Fruit fly (Drosophila melanogaster) whole organism, embryonic: Measurements from ENCODE around the gene CG15368.

Source experiments
- Aef1 ChIP-seq: fragments of 200-800 bp; sonication (Bioruptor generic); IDR thresholded peaks from 3 replicates; pipeline ENCODE4 v1.3.6; 2022; ENCODE audit warnings: missing biosample characterization, missing genetic modification characterization
- Antp ChIP-seq: fragments of 200-800 bp; sonication (Bioruptor generic); optimal IDR thresholded peaks from 3 replicates; lab custom pipeline; 2016; ENCODE audit warnings: missing biosample characterization, missing genetic modification characterization
- Awh ChIP-seq: fragments of 200-800 bp; sonication (Bioruptor generic); IDR thresholded peaks from 2 replicates; pipeline ENCODE4, ENCODE4 v1.3.6; 2022; ENCODE audit warnings: missing biosample characterization, missing genetic modification characterization
- CG10267 ChIP-seq: fragments of 200-800 bp; sonication (Bioruptor generic); optimal IDR thresholded peaks from 2 replicates; lab custom pipeline; 2018; ENCODE audit warnings: missing biosample characterization, mild to moderate bottlenecking, missing genetic modification characterization, moderate library complexity
- CG11093 ChIP-seq: fragments of 200-800 bp; sonication (Bioruptor generic); IDR thresholded peaks from 3 replicates; pipeline ENCODE4 v1.3.6; 2022; ENCODE audit warnings: missing biosample characterization, missing genetic modification characterization
- CG11247 ChIP-seq: fragments of 200-800 bp; sonication (Bioruptor generic); IDR thresholded peaks from 2 replicates; pipeline ENCODE4 v1.3.6; 2022; ENCODE audit warnings: missing biosample characterization, missing genetic modification characterization
- CG12219 ChIP-seq: fragments of 200-800 bp; sonication (Bioruptor generic); optimal IDR thresholded peaks from 3 replicates; lab custom pipeline; 2018; ENCODE audit warnings: missing biosample characterization, mild to moderate bottlenecking, missing genetic modification characterization
- CG1603 ChIP-seq: fragments of 200-800 bp; sonication (Bioruptor generic); optimal IDR thresholded peaks from 2 replicates; lab custom pipeline; 2019; ENCODE audit warnings: missing biosample characterization, mild to moderate bottlenecking, missing genetic modification characterization, moderate library complexity
- CG17912 ChIP-seq: fragments of 200-800 bp; sonication (Bioruptor generic); optimal IDR thresholded peaks from 2 replicates; lab custom pipeline; 2018; ENCODE audit warnings: missing biosample characterization, mild to moderate bottlenecking, missing genetic modification characterization
- CG1832 ChIP-seq: fragments of 200-800 bp; sonication (Bioruptor generic); optimal IDR thresholded peaks from 2 replicates; lab custom pipeline; 2017; ENCODE audit warnings: missing biosample characterization, mild to moderate bottlenecking, missing genetic modification characterization, inconsistent platforms
- CG2678 ChIP-seq: fragments of 200-800 bp; sonication (Bioruptor generic); optimal IDR thresholded peaks from 3 replicates; lab custom pipeline; 2019; ENCODE audit warnings: missing biosample characterization, mild to moderate bottlenecking, missing genetic modification characterization, moderate library complexity
- CG30020 ChIP-seq: fragments of 200-800 bp; optimal IDR thresholded peaks from 2 replicates; lab custom pipeline; 2019; ENCODE audit warnings: missing biosample characterization, mild to moderate bottlenecking, missing genetic modification characterization, moderate library complexity
- CG31224 ChIP-seq: fragments of 200-800 bp; sonication (Bioruptor generic); IDR thresholded peaks from 2 replicates; pipeline ENCODE4 v1.3.6; 2022; ENCODE audit warnings: missing biosample characterization, missing genetic modification characterization
- CG31388 ChIP-seq: fragments of 200-800 bp; sonication (Bioruptor generic); optimal IDR thresholded peaks from 2 replicates; lab custom pipeline; 2016; ENCODE audit warnings: missing biosample characterization, missing genetic modification characterization
- CG31441 ChIP-seq: fragments of 200-800 bp; sonication (Bioruptor generic); IDR thresholded peaks from 2 replicates; pipeline ENCODE4 v1.3.6; 2022; ENCODE audit warnings: missing biosample characterization, missing genetic modification characterization
- CG3995 ChIP-seq: fragments of 200-800 bp; sonication (Bioruptor generic); optimal IDR thresholded peaks from 3 replicates; lab custom pipeline; 2016; ENCODE audit warnings: missing biosample characterization, missing genetic modification characterization
- CG4617 ChIP-seq: fragments of 200-800 bp; sonication (Bioruptor generic); optimal IDR thresholded peaks from 3 replicates; lab custom pipeline; 2016; ENCODE audit warnings: missing biosample characterization, missing genetic modification characterization, borderline replicate concordance
- CG6854 ChIP-seq: fragments of 200-800 bp; sonication (Bioruptor generic); optimal IDR thresholded peaks from 3 replicates; lab custom pipeline; 2017; ENCODE audit warnings: missing biosample characterization, mild to moderate bottlenecking, missing genetic modification characterization
- CG7357 ChIP-seq: fragments of 200-800 bp; sonication (Bioruptor generic); IDR thresholded peaks from 3 replicates; pipeline ENCODE4 v1.3.6; 2022; ENCODE audit warnings: missing biosample characterization, missing genetic modification characterization
- CG8359 ChIP-seq: fragments of 200-800 bp; sonication (Bioruptor generic); optimal IDR thresholded peaks from 2 replicates; lab custom pipeline; 2017; ENCODE audit warnings: missing biosample characterization, mild to moderate bottlenecking, missing genetic modification characterization, borderline replicate concordance
- Dad ChIP-seq: fragments of 200-800 bp; sonication (Bioruptor generic); optimal IDR thresholded peaks from 3 replicates; lab custom pipeline; 2016; ENCODE audit warnings: missing biosample characterization, missing genetic modification characterization
- E2f2 ChIP-seq: fragments of 200-800 bp; sonication (Bioruptor generic); IDR thresholded peaks from 2 replicates; pipeline ENCODE4 v1.3.6; 2022; ENCODE audit warnings: missing biosample characterization, missing genetic modification characterization
- GATAe ChIP-seq: fragments of 200-800 bp; sonication (Bioruptor generic); conservative IDR thresholded peaks from 2 replicates; pipeline ENCODE4 v1.3.6; 2022; ENCODE audit warnings: missing biosample characterization, missing genetic modification characterization
- Gug ChIP-seq: fragments of 200-800 bp; sonication (Bioruptor generic); IDR thresholded peaks from 4 replicates; pipeline ENCODE4 v1.3.6; 2022; ENCODE audit warnings: missing biosample characterization, missing genetic modification characterization
- HmgD ChIP-seq: fragments of 200-800 bp; sonication (Bioruptor generic); optimal IDR thresholded peaks from 3 replicates; lab custom pipeline; 2016; ENCODE audit warnings: missing biosample characterization, missing genetic modification characterization
- HmgZ ChIP-seq: fragments of 200-800 bp; sonication (Bioruptor generic); optimal IDR thresholded peaks from 2 replicates; lab custom pipeline; 2018; ENCODE audit warnings: missing biosample characterization, mild to moderate bottlenecking, missing genetic modification characterization
- Hr39 ChIP-seq: fragments of >200 bp; optimal IDR thresholded peaks from 2 replicates; lab custom pipeline; 2017
- NC2β ChIP-seq: fragments of 200-800 bp; sonication (Bioruptor generic); optimal IDR thresholded peaks from 2 replicates; lab custom pipeline; 2016; ENCODE audit warnings: missing biosample characterization, missing genetic modification characterization
- Neu2 ChIP-seq: fragments of 200-800 bp; sonication (Bioruptor generic); optimal IDR thresholded peaks from 3 replicates; lab custom pipeline; 2016; ENCODE audit warnings: missing biosample characterization, missing genetic modification characterization, borderline replicate concordance
- Ptx1 ChIP-seq: fragments of 200-800 bp; sonication (Bioruptor generic); IDR thresholded peaks from 2 replicates; pipeline ENCODE4 v1.3.6; 2022; ENCODE audit warnings: missing biosample characterization, missing genetic modification characterization
- Sin3A ChIP-seq: fragments of >200 bp; optimal IDR thresholded peaks from 2 replicates; lab custom pipeline; 2018
- Spps ChIP-seq: fragments of 200-800 bp; sonication (Bioruptor generic); optimal IDR thresholded peaks from 2 replicates; lab custom pipeline; 2018; ENCODE audit warnings: missing biosample characterization, mild to moderate bottlenecking, missing genetic modification characterization
- TFAM ChIP-seq: fragments of 200-800 bp; sonication (Bioruptor generic); optimal IDR thresholded peaks from 2 replicates; lab custom pipeline; 2017; ENCODE audit warnings: missing biosample characterization, missing genetic modification characterization, inconsistent platforms
- Usf ChIP-seq: fragments of 200-800 bp; sonication (Bioruptor generic); optimal IDR thresholded peaks from 2 replicates; lab custom pipeline; 2017; ENCODE audit warnings: missing genotype, missing biosample characterization, missing genetic modification characterization
- YL-1 ChIP-seq: fragments of 200-800 bp; sonication (Bioruptor generic); optimal IDR thresholded peaks from 3 replicates; lab custom pipeline; 2017; ENCODE audit warnings: missing biosample characterization, mild to moderate bottlenecking, missing genetic modification characterization
- cas ChIP-seq: fragments of 200-800 bp; sonication (Bioruptor generic); IDR thresholded peaks from 2 replicates; pipeline ENCODE4 v1.3.6; 2022; ENCODE audit warnings: missing biosample characterization, missing genetic modification characterization
- crp ChIP-seq, 2 experiments: fragments of 200-800 bp; sonication (Bioruptor generic); optimal IDR thresholded peaks; 2 replicates in 1 of 2; 3 replicates in 1 of 2; lab custom pipeline; 2017; ENCODE audit warnings: missing biosample characterization in 2 of 2, missing genetic modification characterization in 2 of 2, mild to moderate bottlenecking in 1 of 2, moderate library complexity in 1 of 2
- gem ChIP-seq: fragments of 200-800 bp; sonication (Bioruptor generic); optimal IDR thresholded peaks from 2 replicates; lab custom pipeline; 2019; ENCODE audit warnings: missing biosample characterization, mild to moderate bottlenecking, missing genetic modification characterization, moderate library complexity
- h ChIP-seq: fragments of >200 bp; optimal IDR thresholded peaks from 2 replicates; lab custom pipeline; 2017
- hkb ChIP-seq, 2 experiments: fragments of 200-800 bp in 1 of 2; fragments of >200 bp in 1 of 2; sonication (Bioruptor generic) in 1 of 2; IDR thresholded peaks in 1 of 2; optimal IDR thresholded peaks in 1 of 2; 2 replicates each; pipeline versions ENCODE4 v1.3.6 to Lab custom; 2017 to 2022; ENCODE audit warnings: missing biosample characterization in 1 of 2, missing genetic modification characterization in 1 of 2
- jumu ChIP-seq: fragments of 200-800 bp; sonication (Bioruptor generic); optimal IDR thresholded peaks from 3 replicates; lab custom pipeline; 2016; ENCODE audit warnings: missing biosample characterization, missing genetic modification characterization
- kah ChIP-seq: fragments of 200-800 bp; sonication (Bioruptor generic); optimal IDR thresholded peaks from 2 replicates; lab custom pipeline; 2018; ENCODE audit warnings: missing biosample characterization, mild to moderate bottlenecking, missing genetic modification characterization
- knrl ChIP-seq: fragments of 200-800 bp; sonication (Bioruptor generic); IDR thresholded peaks from 3 replicates; pipeline ENCODE4 v1.3.6; 2022; ENCODE audit warnings: missing biosample characterization, missing genetic modification characterization; ENCODE audit not compliant: partially characterized antibody
- luna ChIP-seq: fragments of 200-800 bp; sonication (Bioruptor generic); optimal IDR thresholded peaks from 2 replicates; lab custom pipeline; 2016; ENCODE audit warnings: missing biosample characterization, missing genetic modification characterization
- phol ChIP-seq: fragments of 200-800 bp; sonication (Bioruptor generic); optimal IDR thresholded peaks from 3 replicates; lab custom pipeline; 2018; ENCODE audit warnings: missing biosample characterization, mild to moderate bottlenecking, missing genetic modification characterization, moderate library complexity
- row ChIP-seq: fragments of 200-800 bp; sonication (Bioruptor generic); IDR thresholded peaks from 3 replicates; pipeline ENCODE4 v1.3.6; 2022; ENCODE audit warnings: missing biosample characterization, missing genetic modification characterization
- stwl ChIP-seq: fragments of 200-800 bp; sonication (Bioruptor generic); optimal IDR thresholded peaks from 3 replicates; lab custom pipeline; 2018; ENCODE audit warnings: missing biosample characterization, mild to moderate bottlenecking, missing genetic modification characterization, moderate library complexity
- twi ChIP-seq: fragments of 200-800 bp; optimal IDR thresholded peaks from 2 replicates; lab custom pipeline; 2019; ENCODE audit warnings: missing biosample characterization, mild to moderate bottlenecking, missing genetic modification characterization, moderate library complexity
- tx ChIP-seq: fragments of 200-800 bp; sonication (Bioruptor generic); optimal IDR thresholded peaks from 2 replicates; lab custom pipeline; 2016; ENCODE audit warnings: missing biosample characterization, missing genetic modification characterization
- z ChIP-seq: fragments of 200-800 bp; sonication (Bioruptor generic); IDR thresholded peaks from 3 replicates; pipeline ENCODE4 v1.3.6; 2022; ENCODE audit warnings: missing biosample characterization, missing genetic modification characterization

The CG15368 gene

dm6 chrX:9243417-9243884 lies 27.9 kb downstream of the CG15368 start, which contains the start of the genes mxc and Larp7 (continued):
- TF ChIP-seq jumu (GFP tag; lab: Kevin White, UChicago) (peak; percentile 75), Hr39 (lab: Kevin White, UChicago) (no peak), CG31224 (GFP tag; lab: Robert Waterston, UW) (0 out of 2 replicates have a peak, but pooled peaks have one; percentile 26), cas (GFP tag; lab: Robert Waterston, UW) (no peak), Antp (GFP tag; lab: Kevin White, UChicago) (peak; percentile 67), CG10267 (tag; lab: Kevin White, UChicago) (peak; percentile 80), CG30020 (peak; percentile 58), HmgD (peak; percentile 51), TFAM (GFP tag; lab: Kevin White, UChicago) (no peak), twi (tag; lab: Kevin White, UChicago) (peak; percentile 69), CG2678 (tag; lab: Kevin White, UChicago) (no peak), CG1832 (no peak), NC2β (GFP tag; lab: Kevin White, UChicago) (peak; percentile 36), tx (GFP tag; lab: Kevin White, UChicago) (peak; percentile 54), Usf (GFP tag; lab: Kevin White, UChicago) (peak; percentile 47), Awh (GFP tag; lab: Robert Waterston, UW) (no peak), gem (tag; lab: Kevin White, UChicago) (no peak), knrl (GFP tag; lab: Robert Waterston, UW) (peak; percentile 91), row (GFP tag; lab: Robert Waterston, UW) (peak; percentile 91), Ptx1 (peak; percentile 55; the same call in 1 of the 2 replicates), CG31441 (no peak), kah (GFP tag; lab: Kevin White, UChicago) (no peak), CG31388 (GFP tag; lab: Kevin White, UChicago) (no peak), Neu2 (GFP tag; lab: Kevin White, UChicago) (no peak), h (lab: Kevin White, UChicago) (no peak), CG7357 (peak; percentile 60; the same call in 1 of the 3 replicates), CG6854 (GFP tag; lab: Kevin White, UChicago) (no peak), CG12219 (GFP tag; lab: Kevin White, UChicago) (no peak), GATAe (GFP tag; lab: Robert Waterston, UW) (no peak), Dad (peak; percentile 30), CG11247 (GFP tag; lab: Robert Waterston, UW) (0 out of 2 replicates have a peak, but pooled peaks have one; percentile 20)

- peak; percentile 52 for TF ChIP-seq Sin3A (lab: Kevin White, UChicago)
- TF ChIP-seq Aef1: 0 out of 3 replicates have a peak, but pooled peaks have one; percentile 30
- TF ChIP-seq Gug (GFP tag; lab: Robert Waterston, UW): no peak
- no peak for TF ChIP-seq CG11093 (GFP tag; lab: Robert Waterston, UW)
- TF ChIP-seq z: no peak
- no peak for TF ChIP-seq CG8359 (GFP tag; lab: Kevin White, UChicago)
- TF ChIP-seq knrl (GFP tag; lab: Robert Waterston, UW): 0 out of 3 replicates have a peak, but pooled peaks have one; percentile 10
- TF ChIP-seq CG10267 (tag; lab: Kevin White, UChicago): peak; percentile 12
- TF ChIP-seq Spps (tag; lab: Kevin White, UChicago): no peak
- TF ChIP-seq CG17912 (GFP tag; lab: Kevin White, UChicago): no peak
- TF ChIP-seq hkb (optimal IDR thresholded peaks at IDR 0.05; lab: Kevin White, UChicago): peak; percentile 60
- no peak for TF ChIP-seq hkb (GFP tag; IDR thresholded peaks at IDR 0.05; lab: Robert Waterston, UW)
- TF ChIP-seq crp (GFP tag; optimal IDR thresholded peaks at IDR 0.05; lab: Kevin White, UChicago): peak in 1 of 2 experiments; percentile 56
- TF ChIP-seq luna: no peak
- TF ChIP-seq HmgZ (tag; lab: Kevin White, UChicago): peak; percentile 9
- TF ChIP-seq CG4617 (GFP tag; lab: Kevin White, UChicago): peak; percentile 62
- peak; percentile 43 for TF ChIP-seq YL-1 (GFP tag; lab: Kevin White, UChicago)
- peak; percentile 24; the same call in 1 of the 2 replicates for TF ChIP-seq E2f2 (GFP tag; lab: Robert Waterston, UW)
- peak; percentile 18 for TF ChIP-seq stwl (tag; lab: Kevin White, UChicago)
- peak; percentile 32 for TF ChIP-seq phol (tag; lab: Kevin White, UChicago)
- peak; percentile 37 for TF ChIP-seq CG3995 (GFP tag; lab: Kevin White, UChicago)
- TF ChIP-seq row (GFP tag; lab: Robert Waterston, UW): peak; percentile 72
- TF ChIP-seq CG1603 (tag; lab: Kevin White, UChicago): peak; percentile 53
These were observed 31.7 kb downstream of the CG15368 start, which contains the start of the genes amx and Dsor1 for dm6 chrX:9247171-9247783. TSS of gene amx (minus strand) at chrX:9247336. TSS of gene Dsor1 (plus strand) at chrX:9247342.
